Worm (Caenorhabditis elegans): Measurements from ENCODE around the gene srh-18.

The srh-18 gene

ce11 chrV:13317911-13318502 is at the start of gene srh-18, which contains the start of gene col-161:
Gene srh-18 (plus strand): TSS chrV:13318452.
Gene col-161 (minus strand): TSS chrV:13318011.
- TF ChIP-seq sup-37 (GFP tag; optimal IDR thresholded peaks at IDR 0.05) (no peak), nhr-11 (tag; optimal IDR thresholded peaks at IDR 0.05) (peak; percentile 17), unc-62 (GFP tag; optimal IDR thresholded peaks at IDR 0.05) (no peak)

- TF ChIP-seq snpc-4 (tag; optimal IDR thresholded peaks at IDR 0.05) = no peak
- TF ChIP-seq hlh-4 (tag; optimal IDR thresholded peaks at IDR 0.05) = no peak
- TF ChIP-seq ceh-8 (GFP tag; optimal IDR thresholded peaks at IDR 0.05) = no peak
- TF ChIP-seq C04F5.9 (tag; optimal IDR thresholded peaks at IDR 0.05) = no peak
- TF ChIP-seq unc-130 (tag; optimal IDR thresholded peaks at IDR 0.05) = no peak
- no peak for TF ChIP-seq pag-3 (tag; optimal IDR thresholded peaks at IDR 0.05; ENCODE audit: borderline replicate concordance, insufficient read depth)
- no peak for TF ChIP-seq dpl-1 (GFP tag; optimal IDR thresholded peaks at IDR 0.05)
- TF ChIP-seq aha-1 (tag; optimal IDR thresholded peaks at IDR 0.05) = no peak
- TF ChIP-seq nhr-85 (tag) = no peak
- TF ChIP-seq alr-1 (tag; optimal IDR thresholded peaks at IDR 0.05; ENCODE audit: borderline replicate concordance) = no peak
- no peak for TF ChIP-seq grh-1 (GFP tag; IDR thresholded peaks at IDR 0.05)
- no peak for TF ChIP-seq ces-1 (GFP tag; optimal IDR thresholded peaks at IDR 0.05)
- peak; percentile 26 for TF ChIP-seq lin-14 (GFP tag; optimal IDR thresholded peaks at IDR 0.05)
- no peak for TF ChIP-seq lin-15B (tag; optimal IDR thresholded peaks at IDR 0.05)
- TF ChIP-seq ceh-82 (tag; optimal IDR thresholded peaks at IDR 0.05) = no peak
- TF ChIP-seq fos-1 (tag; optimal IDR thresholded peaks at IDR 0.05) = no peak
- peak; percentile 83 for TF ChIP-seq tlp-1 (tag; optimal IDR thresholded peaks at IDR 0.05)
- peak; percentile 85 for TF ChIP-seq pax-3 (tag; optimal IDR thresholded peaks at IDR 0.05)
- TF ChIP-seq ztf-4 (tag; optimal IDR thresholded peaks at IDR 0.05) = no peak
- TF ChIP-seq lsy-2 (tag; optimal IDR thresholded peaks at IDR 0.05) = peak in 1 of 2 experiments; percentile 60
- no peak for TF ChIP-seq ztf-11 (tag; optimal IDR thresholded peaks at IDR 0.05)
- TF ChIP-seq sptf-1 (tag; optimal IDR thresholded peaks at IDR 0.05) = no peak
- TF ChIP-seq ceh-63 (GFP tag; optimal IDR thresholded peaks at IDR 0.05) = no peak
- TF ChIP-seq nhr-47 (tag; optimal IDR thresholded peaks at IDR 0.05) = no peak
- TF ChIP-seq aly-2 (tag; optimal IDR thresholded peaks at IDR 0.05) = no peak
- TF ChIP-seq nhr-84 (tag; optimal IDR thresholded peaks at IDR 0.05) = no peak
- TF ChIP-seq lin-13 (GFP tag; optimal IDR thresholded peaks at IDR 0.05) = no peak
- no peak for TF ChIP-seq lir-3 (tag; optimal IDR thresholded peaks at IDR 0.05; ENCODE audit: poor library complexity)
- no peak for TF ChIP-seq snu-23 (GFP tag; optimal IDR thresholded peaks at IDR 0.05)
- TF ChIP-seq nhr-237 (tag; optimal IDR thresholded peaks at IDR 0.05) = no peak
- TF ChIP-seq egl-27 (tag; optimal IDR thresholded peaks at IDR 0.05) = no peak
- TF ChIP-seq vab-15 (tag; optimal IDR thresholded peaks at IDR 0.05) = no peak
- no peak for TF ChIP-seq ceh-90 (tag; optimal IDR thresholded peaks at IDR 0.05)
- TF ChIP-seq efl-1 (optimal IDR thresholded peaks at IDR 0.05) = no peak
- peak in 1 of 2 experiments; percentile 83 for TF ChIP-seq efl-1 (GFP tag; optimal IDR thresholded peaks at IDR 0.05 in 1 of 2)
- TF ChIP-seq nhr-11 (tag; optimal IDR thresholded peaks at IDR 0.05) = no peak
- no peak for TF ChIP-seq ceh-88 (GFP tag; IDR thresholded peaks at IDR 0.05)
- no peak for TF ChIP-seq fkh-10 (GFP tag; optimal IDR thresholded peaks at IDR 0.05)
- TF ChIP-seq nhr-19 (GFP tag; conservative IDR thresholded peaks at IDR 0.05) = 0 out of 2 replicates have a peak, but pooled peaks have one; percentile 31
- TF ChIP-seq lin-39 (tag; optimal IDR thresholded peaks at IDR 0.05) = no peak
- TF ChIP-seq sup-37 (GFP tag; optimal IDR thresholded peaks at IDR 0.05) = no peak
- TF ChIP-seq irx-1 (tag; optimal IDR thresholded peaks at IDR 0.05) = no peak
- no peak for TF ChIP-seq egl-13 (tag; optimal IDR thresholded peaks at IDR 0.05)
- TF ChIP-seq hlh-17 (GFP tag; optimal IDR thresholded peaks at IDR 0.05; ENCODE audit: borderline replicate concordance) = no peak
- no peak for TF ChIP-seq ama-1 (optimal IDR thresholded peaks at IDR 0.05)
- TF ChIP-seq sox-4 (tag; optimal IDR thresholded peaks at IDR 0.05) = no peak
- no peak for TF ChIP-seq mdl-1 (tag; optimal IDR thresholded peaks at IDR 0.05)
- TF ChIP-seq zag-1 (tag; optimal IDR thresholded peaks at IDR 0.05) = no peak
- no peak for TF ChIP-seq elt-3 (tag; optimal IDR thresholded peaks at IDR 0.05)
Observed at ce11 chrV:13269228-13269630, 49.0 kb upstream of the srh-18 start.
